Worm (Caenorhabditis elegans) whole organism, mixed stage, embryonic: Measurements from ENCODE around the gene crn-2.
A peak's percentile ranks its signal among the peaks of the same experiment; 100 is the strongest.

ENCODE experiments used
- M03D4.4 ChIP-seq: sonication (generic microtip); optimal IDR thresholded peaks from 2 replicates; lab custom pipeline; 2017; ENCODE audit warnings: mild to moderate bottlenecking, missing genetic modification characterization, missing compliant biosample characterization
- bed-3 ChIP-seq: fragments of 200-800 bp; sonication (Bioruptor generic); optimal IDR thresholded peaks from 3 replicates; lab custom pipeline; 2018; ENCODE audit warnings: mild to moderate bottlenecking, missing genetic modification characterization, moderate library complexity, missing compliant biosample characterization
- ceh-39 ChIP-seq: fragments of 150-350 bp; optimal IDR thresholded peaks from 2 replicates; lab custom pipeline; 2014; ENCODE audit warnings: missing biosample characterization, missing genetic modification characterization
- ceh-43 ChIP-seq: fragments of 200-800 bp; sonication (Bioruptor generic); optimal IDR thresholded peaks from 2 replicates; lab custom pipeline; 2018; ENCODE audit warnings: mild to moderate bottlenecking, missing genetic modification characterization, moderate library complexity, missing compliant biosample characterization
- ceh-83 ChIP-seq: fragments of 200-800 bp; sonication (Bioruptor generic); optimal IDR thresholded peaks from 2 replicates; lab custom pipeline; 2018; ENCODE audit warnings: mild to moderate bottlenecking, missing genetic modification characterization, missing compliant biosample characterization
- ces-1 ChIP-seq: fragments of 150-350 bp; optimal IDR thresholded peaks from 2 replicates; lab custom pipeline; 2014; ENCODE audit warnings: missing biosample characterization, missing genetic modification reagents, missing genetic modification characterization
- cnd-1 ChIP-seq: fragments of 200-800 bp; sonication (Bioruptor generic); optimal IDR thresholded peaks from 2 replicates; lab custom pipeline; 2018; ENCODE audit warnings: mild to moderate bottlenecking, missing genetic modification characterization, missing compliant biosample characterization
- drap-1 ChIP-seq: fragments of 200-800 bp; sonication (Bioruptor generic); optimal IDR thresholded peaks from 3 replicates; lab custom pipeline; 2018; ENCODE audit warnings: mild to moderate bottlenecking, missing genetic modification characterization, missing compliant biosample characterization
- elt-1 ChIP-seq: sonication (generic microtip); optimal IDR thresholded peaks from 2 replicates; lab custom pipeline; 2017; ENCODE audit warnings: missing genetic modification characterization, mild to moderate bottlenecking, missing compliant biosample characterization, antibody characterized with exemption, moderate library complexity, borderline replicate concordance; ENCODE audit not compliant: insufficient read depth
- elt-3 ChIP-seq: fragments of 150-350 bp; optimal IDR thresholded peaks from 2 replicates; lab custom pipeline; 2014; ENCODE audit warnings: missing biosample characterization, missing genetic modification characterization
- flh-1 ChIP-seq: fragments of 200-800 bp; sonication (Bioruptor generic); optimal IDR thresholded peaks from 2 replicates; lab custom pipeline; 2018; ENCODE audit warnings: mild to moderate bottlenecking, missing genetic modification characterization, moderate library complexity, missing compliant biosample characterization
- ham-2 ChIP-seq: fragments of 200-800 bp; sonication (Bioruptor generic); optimal IDR thresholded peaks from 2 replicates; lab custom pipeline; 2018; ENCODE audit warnings: mild to moderate bottlenecking, missing genetic modification characterization, missing compliant biosample characterization
- hlh-1 ChIP-seq: fragments of 150-350 bp; optimal IDR thresholded peaks from 2 replicates; lab custom pipeline; 2014; ENCODE audit warnings: missing biosample characterization, missing genetic modification reagents, missing genetic modification characterization
- lin-13 ChIP-seq: fragments of 150-350 bp; optimal IDR thresholded peaks from 2 replicates; lab custom pipeline; 2014; ENCODE audit warnings: missing biosample characterization, missing genetic modification characterization
- lsy-2 ChIP-seq: fragments of 150-350 bp; optimal IDR thresholded peaks from 2 replicates; lab custom pipeline; 2014; ENCODE audit warnings: missing biosample characterization, missing genetic modification characterization
- mep-1 ChIP-seq: fragments of 150-350 bp; optimal IDR thresholded peaks from 2 replicates; lab custom pipeline; 2017; ENCODE audit warnings: missing biosample characterization, missing genetic modification reagents, missing genetic modification characterization, inconsistent platforms
- mls-2 ChIP-seq: sonication (generic microtip); optimal IDR thresholded peaks from 2 replicates; lab custom pipeline; 2016; ENCODE audit warnings: mild to moderate bottlenecking, missing genetic modification characterization, moderate library complexity, missing compliant biosample characterization
- nhr-12 ChIP-seq: fragments of 150-350 bp; optimal IDR thresholded peaks from 2 replicates; lab custom pipeline; 2014; ENCODE audit warnings: missing biosample characterization, missing genetic modification characterization
- nhr-2 ChIP-seq: fragments of 150-350 bp; optimal IDR thresholded peaks from 2 replicates; lab custom pipeline; 2014; ENCODE audit warnings: missing biosample characterization, missing genetic modification characterization
- nhr-237 ChIP-seq: fragments of 150-350 bp; optimal IDR thresholded peaks from 2 replicates; lab custom pipeline; 2014; ENCODE audit warnings: missing biosample characterization, missing genetic modification characterization
- nhr-28 ChIP-seq: fragments of 150-350 bp; optimal IDR thresholded peaks from 2 replicates; lab custom pipeline; 2014; ENCODE audit warnings: missing biosample characterization, missing genetic modification characterization
- nhr-76 ChIP-seq: sonication (generic microtip); optimal IDR thresholded peaks from 2 replicates; lab custom pipeline; 2017; ENCODE audit warnings: missing biosample characterization, missing genetic modification characterization
- pha-4 ChIP-seq: fragments of 150-350 bp; optimal IDR thresholded peaks from 2 replicates; lab custom pipeline; 2018; ENCODE audit warnings: missing biosample characterization, missing genetic modification reagents, missing genetic modification characterization
- sem-2 ChIP-seq: fragments of 200-800 bp; sonication (Bioruptor generic); optimal IDR thresholded peaks from 2 replicates; lab custom pipeline; 2018; ENCODE audit warnings: mild to moderate bottlenecking, missing genetic modification characterization, missing compliant biosample characterization
- sptf-1 ChIP-seq: sonication (generic microtip); optimal IDR thresholded peaks from 2 replicates; lab custom pipeline; 2017; ENCODE audit warnings: mild to moderate bottlenecking, missing genetic modification characterization, moderate library complexity, missing compliant biosample characterization
- tbx-8 ChIP-seq: fragments of 200-800 bp; sonication (Bioruptor generic); optimal IDR thresholded peaks from 2 replicates; lab custom pipeline; 2018; ENCODE audit warnings: mild to moderate bottlenecking, missing genetic modification characterization, moderate library complexity, missing compliant biosample characterization
- unc-120 ChIP-seq: sonication (generic microtip); optimal IDR thresholded peaks from 2 replicates; lab custom pipeline; 2017; ENCODE audit warnings: missing genetic modification characterization, missing compliant biosample characterization; ENCODE audit not compliant: poor library complexity, severe bottlenecking
- unc-39 ChIP-seq: fragments of 150-350 bp; optimal IDR thresholded peaks from 2 replicates; lab custom pipeline; 2014; ENCODE audit warnings: missing biosample characterization, missing genetic modification characterization
- unc-62 ChIP-seq: fragments of 150-350 bp; optimal IDR thresholded peaks from 2 replicates; lab custom pipeline; 2014; ENCODE audit warnings: missing biosample characterization, missing genetic modification reagents, missing genetic modification characterization
- zip-8 ChIP-seq: fragments of 150-350 bp; optimal IDR thresholded peaks from 2 replicates; lab custom pipeline; 2014; ENCODE audit warnings: missing biosample characterization, missing genetic modification characterization
- ztf-11 ChIP-seq: fragments of 150-350 bp; optimal IDR thresholded peaks from 2 replicates; lab custom pipeline; 2014; ENCODE audit warnings: missing biosample characterization, missing genetic modification characterization

Gene crn-2

ce11 chrV:5592323-5592722 is 2.1 kb upstream of the crn-2 start, which contains the start of gene vps-37:
TSS of gene vps-37 (plus strand) at chrV:5592700.
- TF ChIP-seq lsy-2 (peak; percentile 86), unc-39 (tag; lab: Kevin White, UChicago) (no peak), pha-4 (peak; percentile 72), ces-1 (peak; percentile 98), ceh-43 (peak; percentile 11), sptf-1 (tag; lab: Kevin White, UChicago) (peak; percentile 56), bed-3 (peak; percentile 18), tbx-8 (GFP tag; lab: Kevin White, UChicago) (no peak), M03D4.4 (tag; lab: Kevin White, UChicago) (peak; percentile 51), mls-2 (tag; lab: Kevin White, UChicago) (peak; percentile 32), unc-62 (peak; percentile 4), cnd-1 (tag; lab: Kevin White, UChicago) (peak; percentile 39), hlh-1 (no peak), nhr-237 (tag; lab: Kevin White, UChicago) (peak; percentile 70), ceh-83 (GFP tag; lab: Kevin White, UChicago) (no peak), lin-13 (tag; lab: Kevin White, UChicago) (peak; percentile 43), unc-120 (tag; lab: Kevin White, UChicago) (no peak), mep-1 (peak; percentile 76), drap-1 (peak; percentile 21), zip-8 (tag; lab: Kevin White, UChicago) (no peak), flh-1 (GFP tag; lab: Kevin White, UChicago) (no peak), elt-3 (tag; lab: Kevin White, UChicago) (no peak), nhr-12 (tag; lab: Kevin White, UChicago) (no peak), ceh-39 (tag; lab: Kevin White, UChicago) (peak; percentile 44), elt-1 (tag; lab: Kevin White, UChicago) (no peak), ztf-11 (tag; lab: Kevin White, UChicago) (peak; percentile 3), nhr-76 (tag; lab: Kevin White, UChicago) (no peak), sem-2 (GFP tag; lab: Kevin White, UChicago) (no peak), ham-2 (no peak), nhr-2 (tag; lab: Kevin White, UChicago) (no peak)

ce11 chrV:5593406-5593805 is 1.0 kb upstream of the crn-2 start, which contains the start of gene mrpl-48:
TSS of gene mrpl-48 (plus strand) at chrV:5593706.
- TF ChIP-seq cnd-1 (tag; lab: Kevin White, UChicago) = no peak
- TF ChIP-seq M03D4.4 (tag; lab: Kevin White, UChicago) = no peak
- TF ChIP-seq ceh-39 (tag; lab: Kevin White, UChicago) = no peak
- no peak for TF ChIP-seq nhr-12 (tag; lab: Kevin White, UChicago)
- TF ChIP-seq elt-3 (tag; lab: Kevin White, UChicago) = no peak
- no peak for TF ChIP-seq sem-2 (GFP tag; lab: Kevin White, UChicago)
- TF ChIP-seq unc-62 = no peak
- TF ChIP-seq mep-1 = no peak

- no peak for TF ChIP-seq sem-2 (GFP tag; lab: Kevin White, UChicago)
- no peak for TF ChIP-seq M03D4.4 (tag; lab: Kevin White, UChicago)
- TF ChIP-seq elt-1 (tag; lab: Kevin White, UChicago) = no peak
- TF ChIP-seq ceh-43 = no peak
- TF ChIP-seq nhr-28 (tag; lab: Kevin White, UChicago) = no peak
- no peak for TF ChIP-seq drap-1
- TF ChIP-seq mep-1 = peak; percentile 28
- TF ChIP-seq, all 35 proteins: peak for 1
Measured at ce11 chrV:5596391-5597030, 2.1 kb downstream of the crn-2 start, which contains the start of gene zhit-1. TSS of gene zhit-1 (minus strand) at chrV:5596551.

ce11 chrV:5601263-5601662 is 6.8 kb downstream of the crn-2 start, which contains the start of gene CD4.8:
TSS of gene CD4.8 (minus strand) at chrV:5601363.
- no peak for TF ChIP-seq cnd-1 (tag; lab: Kevin White, UChicago)
- no peak for TF ChIP-seq ceh-83 (GFP tag; lab: Kevin White, UChicago)
- no peak for TF ChIP-seq flh-1 (GFP tag; lab: Kevin White, UChicago)
- TF ChIP-seq unc-120 (tag; lab: Kevin White, UChicago) = no peak
